Worm (Caenorhabditis elegans) whole organism, L4/young adult: ENCODE data around the gene srx-121.

ENCODE experiments used
- W03F9.2 ChIP-seq: fragments of 150-350 bp; optimal IDR thresholded peaks from 2 replicates; lab custom pipeline; 2014; ENCODE audit warnings: missing biosample characterization, missing genetic modification characterization
- dao-5 ChIP-seq: sonication (generic microtip); optimal IDR thresholded peaks from 2 replicates; lab custom pipeline; 2016; ENCODE audit warnings: missing genotype, missing genetic modification characterization, moderate library complexity, missing compliant biosample characterization

ce11 chrV:3388299-3388698, 15.7 kb upstream of the srx-121 start:
- no peak for TF ChIP-seq dao-5 (tag; lab: Kevin White, UChicago)
- TF ChIP-seq W03F9.2 (tag; lab: Kevin White, UChicago): no peak
